Fruit fly (Drosophila melanogaster) whole organism, pupa: ENCODE measurements around the gene Ccz1.

Experiments
- CG10348 ChIP-seq: fragments of 200-800 bp; sonication (Bioruptor generic); IDR thresholded peaks from 2 replicates; pipeline ENCODE4 v1.3.6; 2022; ENCODE audit warnings: missing biosample characterization, missing genetic modification characterization
- CG14655 ChIP-seq: fragments of 200-800 bp; sonication (Bioruptor generic); optimal IDR thresholded peaks from 3 replicates; lab custom pipeline; 2017; ENCODE audit warnings: mild to moderate bottlenecking, missing biosample characterization, missing genetic modification reagents, missing genetic modification characterization
- CG32121 ChIP-seq: fragments of 200-800 bp; sonication (Bioruptor generic); IDR thresholded peaks from 2 replicates; pipeline ENCODE4 v1.3.6; 2022; ENCODE audit warnings: missing biosample characterization, missing genetic modification characterization
- CG34367 ChIP-seq: fragments of 200-800 bp; sonication (Bioruptor generic); optimal IDR thresholded peaks from 2 replicates; lab custom pipeline; 2018; ENCODE audit warnings: missing biosample characterization, mild to moderate bottlenecking, missing genetic modification characterization
- CG4496 ChIP-seq: fragments of 200-800 bp; sonication (Bioruptor generic); IDR thresholded peaks from 3 replicates; pipeline ENCODE4 v1.3.6; 2022; ENCODE audit warnings: missing biosample characterization, missing genetic modification characterization
- CG8301 ChIP-seq: fragments of 200-800 bp; sonication (Bioruptor generic); optimal IDR thresholded peaks from 2 replicates; lab custom pipeline; 2018; ENCODE audit warnings: missing biosample characterization, mild to moderate bottlenecking, missing genetic modification characterization
- D1 ChIP-seq: fragments of 200-800 bp; sonication (Bioruptor generic); optimal IDR thresholded peaks from 2 replicates; lab custom pipeline; 2018; ENCODE audit warnings: missing biosample characterization, mild to moderate bottlenecking, missing genetic modification characterization, moderate library complexity
- Ets98B ChIP-seq: fragments of 200-800 bp; sonication (Bioruptor generic); IDR thresholded peaks from 2 replicates; pipeline ENCODE4 v1.3.6; 2022; ENCODE audit warnings: missing biosample characterization, missing genetic modification characterization
- Pif1A ChIP-seq: fragments of 200-800 bp; sonication (Bioruptor generic); optimal IDR thresholded peaks from 3 replicates; lab custom pipeline; 2016; ENCODE audit warnings: missing biosample characterization, missing genetic modification characterization
- Snoo ChIP-seq: fragments of 200-800 bp; sonication (Bioruptor generic); optimal IDR thresholded peaks from 3 replicates; lab custom pipeline; 2017; ENCODE audit warnings: missing biosample characterization, mild to moderate bottlenecking, missing genetic modification characterization, inconsistent platforms
- fd96Ca ChIP-seq: fragments of 200-800 bp; sonication (Bioruptor generic); IDR thresholded peaks from 3 replicates; pipeline ENCODE4 v1.3.6; 2022; ENCODE audit warnings: missing biosample characterization, missing genetic modification characterization
- gl ChIP-seq: fragments of 200-800 bp; sonication (Bioruptor generic); optimal IDR thresholded peaks from 2 replicates; lab custom pipeline; 2018; ENCODE audit warnings: missing biosample characterization, mild to moderate bottlenecking, missing genetic modification characterization
- rn ChIP-seq: fragments of 200-800 bp; sonication (Bioruptor generic); IDR thresholded peaks from 2 replicates; pipeline ENCODE4 v1.3.6; 2022; ENCODE audit warnings: missing biosample characterization, missing genetic modification characterization

DNA sequence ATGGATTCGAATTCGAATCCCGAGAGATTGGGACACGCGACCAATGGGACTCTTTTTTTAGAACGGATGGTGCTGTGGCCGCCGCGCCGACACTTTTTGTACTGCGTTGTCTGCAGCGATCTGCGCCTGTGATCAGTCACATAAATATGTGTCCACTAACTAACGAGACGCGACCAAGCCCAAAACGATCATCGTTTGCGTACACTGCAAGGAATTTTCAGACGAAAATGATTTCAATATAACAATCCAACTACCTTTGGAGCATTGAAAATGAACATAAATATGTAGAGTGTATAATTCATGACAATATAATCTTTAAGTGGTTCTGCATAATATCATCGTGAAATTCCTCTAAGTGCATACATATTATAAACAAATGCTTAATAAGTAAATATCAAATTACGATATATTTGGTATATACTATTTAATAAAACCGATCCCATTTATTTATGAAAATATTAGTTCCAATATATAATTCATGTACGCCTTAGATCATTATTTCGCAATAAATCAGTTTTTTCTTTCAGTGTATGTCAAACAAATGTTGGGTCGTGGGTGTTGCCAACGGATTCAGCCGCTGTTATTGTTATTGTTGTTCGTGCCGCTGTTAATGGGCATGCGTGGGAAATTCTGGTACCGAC, 36.7 kb upstream of the Ccz1 start, which contains the start of gene Eip63F-1:
- TF ChIP-seq Ets98B (GFP tag; lab: Robert Waterston, UW) (peak; percentile 45; the same call in 1 of the 2 replicates), D1 (no peak), CG34367 (no peak), rn (no peak), CG32121 (GFP tag; lab: Robert Waterston, UW) (peak; percentile 55), Pif1A (GFP tag; lab: Kevin White, UChicago) (no peak), CG14655 (GFP tag; lab: Kevin White, UChicago) (no peak), gl (tag; lab: Kevin White, UChicago) (no peak), CG10348 (GFP tag; lab: Robert Waterston, UW) (no peak), CG4496 (no peak), CG8301 (tag; lab: Kevin White, UChicago) (peak; percentile 57), fd96Ca (GFP tag; lab: Robert Waterston, UW) (no peak), Snoo (tag; lab: Kevin White, UChicago) (no peak)
